Worm (Caenorhabditis elegans) whole organism, early embryonic: ENCODE results near the gene dhrs-4.

ENCODE experiments used
- aly-1 ChIP-seq: sonication (generic microtip); optimal IDR thresholded peaks from 2 replicates; lab custom pipeline; 2016; ENCODE audit warnings: missing genetic modification characterization, missing compliant biosample characterization
- ama-1 ChIP-seq: fragments of 150-350 bp; optimal IDR thresholded peaks from 2 replicates; lab custom pipeline; 2014
- ceh-13 ChIP-seq: fragments of 200-800 bp; sonication (Bioruptor generic); optimal IDR thresholded peaks from 2 replicates; lab custom pipeline; 2018; ENCODE audit warnings: mild to moderate bottlenecking, missing genetic modification characterization, missing compliant biosample characterization
- ceh-36 ChIP-seq: sonication (generic microtip); optimal IDR thresholded peaks from 2 replicates; lab custom pipeline; 2016; ENCODE audit warnings: missing genetic modification characterization, inconsistent platforms, missing compliant biosample characterization
- ets-7 ChIP-seq: sonication (generic microtip); optimal IDR thresholded peaks from 2 replicates; lab custom pipeline; 2016; ENCODE audit warnings: missing genotype, missing genetic modification characterization, missing compliant biosample characterization
- flt-1 ChIP-seq: fragments of 200-800 bp; sonication (Bioruptor generic); IDR thresholded peaks from 2 replicates; pipeline ENCODE4 v1.3.6; 2022; ENCODE audit warnings: missing genetic modification characterization, missing compliant biosample characterization
- hmg-4 ChIP-seq: fragments of 200-800 bp; sonication (Bioruptor generic); optimal IDR thresholded peaks from 2 replicates; lab custom pipeline; 2018; ENCODE audit warnings: mild to moderate bottlenecking, missing genetic modification characterization, missing compliant biosample characterization
- pes-1 ChIP-seq: fragments of 200-800 bp; sonication (Bioruptor generic); IDR thresholded peaks from 2 replicates; pipeline ENCODE4 v1.3.6; 2022; ENCODE audit warnings: missing genetic modification reagents, missing genetic modification characterization, missing compliant biosample characterization
- scrt-1 ChIP-seq: fragments of 200-800 bp; sonication (Bioruptor generic); IDR thresholded peaks from 2 replicates; pipeline ENCODE4 v1.3.6; 2022; ENCODE audit warnings: missing genetic modification characterization, missing compliant biosample characterization
- sea-1 ChIP-seq: fragments of 200-800 bp; sonication (Bioruptor generic); conservative IDR thresholded peaks from 2 replicates; pipeline ENCODE4 v1.3.6; 2022; ENCODE audit warnings: missing genetic modification characterization, missing compliant biosample characterization
- tbx-11 ChIP-seq: fragments of 200-800 bp; sonication (Bioruptor generic); IDR thresholded peaks from 2 replicates; pipeline ENCODE4 v1.3.6; 2022; ENCODE audit warnings: missing genetic modification characterization, missing compliant biosample characterization
- tra-4 ChIP-seq: sonication (generic microtip); optimal IDR thresholded peaks from 2 replicates; lab custom pipeline; 2017; ENCODE audit warnings: missing genetic modification characterization, missing compliant biosample characterization

ce11 chrV:12934976-12935375 is 12.6 kb downstream of the dhrs-4 start, which contains the start of gene T16G1.7:
- TF ChIP-seq hmg-4 (GFP tag; lab: Kevin White, UChicago) = no peak
- TF ChIP-seq ceh-36 (tag; lab: Kevin White, UChicago) = no peak
- TF ChIP-seq ets-7 (tag; lab: Kevin White, UChicago) = no peak
- no peak for TF ChIP-seq ama-1 (lab: Kevin White, UChicago)
- TF ChIP-seq flt-1 (GFP tag; lab: Robert Waterston, UW) = no peak
- no peak for TF ChIP-seq sea-1 (GFP tag; lab: Robert Waterston, UW)
- TF ChIP-seq tbx-11 (GFP tag; lab: Robert Waterston, UW) = no peak
- TF ChIP-seq pes-1 (GFP tag; lab: Robert Waterston, UW) = no peak
- TF ChIP-seq aly-1 (tag; lab: Kevin White, UChicago) = no peak
- TF ChIP-seq ceh-13 (GFP tag; lab: Kevin White, UChicago) = no peak
- TF ChIP-seq tra-4 (tag; lab: Kevin White, UChicago) = no peak
- no peak for TF ChIP-seq scrt-1 (GFP tag; lab: Robert Waterston, UW)
